Fruit fly (Drosophila melanogaster) whole organism, wandering third instar larva: ENCODE results near the gene Rpn11.

Experiments
- Hr83 ChIP-seq: fragments of 200-300 bp; sonication (Bioruptor generic); optimal IDR thresholded peaks from 2 replicates; lab custom pipeline; 2016; ENCODE audit warnings: missing biosample characterization, mild to moderate bottlenecking, missing genetic modification characterization, moderate library complexity; ENCODE audit not compliant: poor library complexity, severe bottlenecking
- Mio ChIP-seq: sonication (Bioruptor generic); optimal IDR thresholded peaks from 2 replicates; lab custom pipeline; 2016; ENCODE audit warnings: missing biosample characterization, missing genetic modification characterization
- ey ChIP-seq: fragments of 200-800 bp; sonication (Bioruptor generic); optimal IDR thresholded peaks from 2 replicates; lab custom pipeline; 2016; ENCODE audit warnings: missing biosample characterization, missing genetic modification characterization
- fru ChIP-seq: fragments of 200-800 bp; sonication (Bioruptor generic); optimal IDR thresholded peaks from 3 replicates; lab custom pipeline; 2016; ENCODE audit warnings: missing biosample characterization, mild to moderate bottlenecking, missing genetic modification characterization
- h ChIP-seq: fragments of 200-800 bp; sonication (Bioruptor generic); optimal IDR thresholded peaks from 3 replicates; lab custom pipeline; 2016; ENCODE audit warnings: missing biosample characterization, mild to moderate bottlenecking, missing genetic modification characterization
- jim ChIP-seq: fragments of 175-275, 200-325 bp; sonication (Bioruptor generic); optimal IDR thresholded peaks from 2 replicates; lab custom pipeline; 2016; ENCODE audit warnings: missing biosample characterization, mild to moderate bottlenecking, missing genetic modification characterization
- tai ChIP-seq: sonication (Bioruptor generic); optimal IDR thresholded peaks from 2 replicates; lab custom pipeline; 2016; ENCODE audit warnings: missing biosample characterization, missing genetic modification characterization
- usp ChIP-seq: fragments of >200 bp; optimal IDR thresholded peaks from 2 replicates; lab custom pipeline; 2017; ENCODE audit warnings: missing biosample characterization, missing genetic modification characterization
- woc ChIP-seq: sonication (Bioruptor generic); optimal IDR thresholded peaks from 2 replicates; lab custom pipeline; 2016; ENCODE audit warnings: missing biosample characterization, mild to moderate bottlenecking, missing genetic modification characterization

dm6 chr2L:5079200-5079599, 19.6 kb upstream of the Rpn11 start:
- TF ChIP-seq woc (GFP tag; lab: Kevin White, UChicago): no peak
- no peak for TF ChIP-seq tai (GFP tag; lab: Kevin White, UChicago)
- TF ChIP-seq usp: no peak
- TF ChIP-seq h: no peak
- TF ChIP-seq fru: no peak
- no peak for TF ChIP-seq jim
- no peak for TF ChIP-seq ey (GFP tag; lab: Kevin White, UChicago)
- no peak for TF ChIP-seq Mio (GFP tag; lab: Kevin White, UChicago)
- no peak for TF ChIP-seq Hr83 (GFP tag; lab: Kevin White, UChicago)
